Worm (Caenorhabditis elegans): ENCODE data around the gene inx-6.

DNA sequence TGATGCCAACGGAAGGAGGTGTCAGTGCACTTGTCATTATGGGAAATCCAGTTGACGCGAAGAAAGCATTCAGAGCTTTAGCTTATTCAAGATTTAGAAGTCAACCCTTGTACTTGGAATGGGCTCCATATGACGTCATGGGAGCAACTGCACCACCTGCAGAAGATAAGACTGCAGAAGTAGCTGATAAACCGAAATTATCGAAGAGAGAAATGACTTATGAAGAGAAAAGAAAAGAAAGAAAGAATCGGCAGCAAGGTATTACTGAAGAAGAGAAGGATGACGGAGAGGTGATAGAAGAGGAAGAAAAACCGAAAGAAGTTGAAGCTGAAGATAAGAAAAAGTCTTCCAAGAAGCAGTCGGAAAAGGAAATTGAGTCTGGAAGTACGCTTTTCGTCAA is 18.2 kb upstream of the inx-6 start:
- TF ChIP-seq W03F9.2 (tag; optimal IDR thresholded peaks at IDR 0.05) = no peak
- no peak for TF ChIP-seq dao-5 (tag; optimal IDR thresholded peaks at IDR 0.05)
- no peak for TF ChIP-seq him-1 (tag; optimal IDR thresholded peaks at IDR 0.05)

All from whole organism, L4/young adult.